Worm (Caenorhabditis elegans) whole organism, L4/young adult: Measurements from ENCODE around the gene C52E2.4.

Experiments used
- W03F9.2 ChIP-seq: fragments of 150-350 bp; optimal IDR thresholded peaks from 2 replicates; lab custom pipeline; 2014; ENCODE audit warnings: missing biosample characterization, missing genetic modification characterization
- dao-5 ChIP-seq: sonication (generic microtip); optimal IDR thresholded peaks from 2 replicates; lab custom pipeline; 2016; ENCODE audit warnings: missing genotype, missing genetic modification characterization, moderate library complexity, missing compliant biosample characterization
- him-1 ChIP-seq: sonication (generic microtip); optimal IDR thresholded peaks from 2 replicates; lab custom pipeline; 2016; ENCODE audit warnings: missing genotype, missing genetic modification reagents, missing genetic modification characterization, missing compliant biosample characterization

Gene C52E2.4

ce11 chrII:1884635-1885034 lies 41.7 kb downstream of the C52E2.4 start, which contains the start of gene math-6:
Gene math-6, minus strand, starts transcription at chrII:1884735.
- TF ChIP-seq dao-5 (tag; lab: Kevin White, UChicago): no peak
- no peak for TF ChIP-seq W03F9.2 (tag; lab: Kevin White, UChicago)
- TF ChIP-seq him-1 (tag; lab: Kevin White, UChicago): no peak

- no peak for TF ChIP-seq W03F9.2 (tag; lab: Kevin White, UChicago)
- TF ChIP-seq dao-5 (tag; lab: Kevin White, UChicago): no peak
- TF ChIP-seq him-1 (tag; lab: Kevin White, UChicago): no peak
Observed at ce11 chrII:1886379-1886778, 43.4 kb downstream of the C52E2.4 start, which contains the start of gene math-7. Gene math-7, minus strand, starts transcription at chrII:1886479.

- TF ChIP-seq him-1 (tag; lab: Kevin White, UChicago) (no peak), dao-5 (tag; lab: Kevin White, UChicago) (no peak), W03F9.2 (tag; lab: Kevin White, UChicago) (no peak)
Observed at ce11 chrII:1889071-1889470, 46.1 kb downstream of the C52E2.4 start, which contains the start of gene math-8. Gene math-8, minus strand, starts transcription at chrII:1889171.

- no peak for TF ChIP-seq him-1 (tag; lab: Kevin White, UChicago)
- no peak for TF ChIP-seq dao-5 (tag; lab: Kevin White, UChicago)
- TF ChIP-seq W03F9.2 (tag; lab: Kevin White, UChicago): no peak
Observed at ce11 chrII:1890682-1891081, 47.7 kb downstream of the C52E2.4 start, which contains the start of gene math-9. Gene math-9, minus strand, starts transcription at chrII:1890782.

ce11 chrII:1893912-1894311 lies 51.0 kb downstream of the C52E2.4 start, which contains the start of gene C16C4.1:
Gene C16C4.1, plus strand, starts transcription at chrII:1894212.
- no peak for TF ChIP-seq him-1 (tag; lab: Kevin White, UChicago)
- TF ChIP-seq dao-5 (tag; lab: Kevin White, UChicago): no peak
- TF ChIP-seq W03F9.2 (tag; lab: Kevin White, UChicago): no peak

ce11 chrII:1895278-1895677 lies 52.3 kb downstream of the C52E2.4 start, which contains the start of gene C46F9.5:
Gene C46F9.5, plus strand, starts transcription at chrII:1895578.
- TF ChIP-seq him-1 (tag; lab: Kevin White, UChicago) (no peak), W03F9.2 (tag; lab: Kevin White, UChicago) (no peak), dao-5 (tag; lab: Kevin White, UChicago) (no peak)

- TF ChIP-seq him-1 (tag; lab: Kevin White, UChicago) (no peak), dao-5 (tag; lab: Kevin White, UChicago) (no peak), W03F9.2 (tag; lab: Kevin White, UChicago) (no peak)
Observed at ce11 chrII:1895762-1896161, 52.8 kb downstream of the C52E2.4 start, which contains the start of gene math-25. Gene math-25, plus strand, starts transcription at chrII:1896062.
